Worm (Caenorhabditis elegans) whole organism, L1 larva: Measurements from ENCODE around the gene nas-8.

Experiments used
- C04F5.9 ChIP-seq: sonication (generic microtip); optimal IDR thresholded peaks from 2 replicates; lab custom pipeline; 2016; ENCODE audit warnings: missing genetic modification characterization, missing compliant biosample characterization
- C16A3.4 ChIP-seq: fragments of 150-350 bp; optimal IDR thresholded peaks from 2 replicates; lab custom pipeline; 2014; ENCODE audit warnings: missing biosample characterization, missing genetic modification characterization
- C34B4.2 ChIP-seq: sonication (generic microtip); optimal IDR thresholded peaks from 2 replicates; lab custom pipeline; 2017; ENCODE audit warnings: mild to moderate bottlenecking, missing genetic modification characterization, missing compliant biosample characterization
- F16B12.6 ChIP-seq: fragments of 150-350 bp; optimal IDR thresholded peaks from 2 replicates; lab custom pipeline; 2014; ENCODE audit warnings: missing biosample characterization, missing genetic modification characterization
- Y116A8C.19 ChIP-seq: sonication (generic microtip); optimal IDR thresholded peaks from 2 replicates; lab custom pipeline; 2016; ENCODE audit warnings: missing compliant biosample characterization, missing genetic modification characterization, borderline replicate concordance
- alr-1 ChIP-seq: fragments of 200-800 bp; sonication (Bioruptor generic); optimal IDR thresholded peaks from 2 replicates; lab custom pipeline; 2018; ENCODE audit warnings: borderline replicate concordance, mild to moderate bottlenecking, missing genetic modification characterization, missing compliant biosample characterization
- ceh-8 ChIP-seq: fragments of 200-800 bp; sonication (Bioruptor generic); optimal IDR thresholded peaks from 2 replicates; lab custom pipeline; 2018; ENCODE audit warnings: mild to moderate bottlenecking, missing genetic modification characterization, moderate library complexity, missing compliant biosample characterization
- ceh-88 ChIP-seq: fragments of 200-800 bp; sonication (Bioruptor generic); IDR thresholded peaks from 2 replicates; pipeline ENCODE4 v1.3.6; 2022; ENCODE audit warnings: missing genetic modification characterization, missing compliant biosample characterization
- dpl-1 ChIP-seq, 3 experiments: fragments of 150-350 bp in 2 of 3; sonication (generic microtip) in 1 of 3; optimal IDR thresholded peaks; 2 replicates each; lab custom pipeline; 2014 to 2017; ENCODE audit warnings: missing biosample characterization in 3 of 3, missing genetic modification characterization in 3 of 3, missing genetic modification reagents in 3 of 3
- efl-1 ChIP-seq, 4 experiments: fragments of 150-350 bp; optimal IDR thresholded peaks in 3 of 4; peaks in 1 of 4; 1 replicate in 1 of 4; 2 replicates in 3 of 4; lab custom pipeline; 2014; ENCODE audit warnings: missing biosample characterization in 2 of 4, missing genetic modification characterization in 2 of 4, missing genetic modification reagents in 2 of 4
- efl-3 ChIP-seq: fragments of 200-800 bp; sonication (Bioruptor generic); optimal IDR thresholded peaks from 2 replicates; lab custom pipeline; 2018; ENCODE audit warnings: mild to moderate bottlenecking, missing genetic modification characterization, missing compliant biosample characterization
- elt-2 ChIP-seq: sonication (generic microtip); optimal IDR thresholded peaks from 2 replicates; lab custom pipeline; 2016; ENCODE audit warnings: missing genetic modification characterization, mild to moderate bottlenecking, inconsistent platforms, missing compliant biosample characterization, missing genetic modification reagents
- ets-5 ChIP-seq: fragments of 200-800 bp; sonication (Bioruptor generic); IDR thresholded peaks from 2 replicates; pipeline ENCODE4 v1.3.6; 2022; ENCODE audit warnings: missing genetic modification characterization, missing compliant biosample characterization
- fkh-8 ChIP-seq: sonication (generic microtip); optimal IDR thresholded peaks from 2 replicates; lab custom pipeline; 2016; ENCODE audit warnings: mild to moderate bottlenecking, missing genetic modification characterization, missing compliant biosample characterization
- hlh-4 ChIP-seq: sonication (generic microtip); optimal IDR thresholded peaks from 2 replicates; lab custom pipeline; 2016; ENCODE audit warnings: mild to moderate bottlenecking, missing genetic modification characterization, missing compliant biosample characterization
- lin-14 ChIP-seq: fragments of 200-800 bp; sonication (Bioruptor generic); optimal IDR thresholded peaks from 2 replicates; lab custom pipeline; 2018; ENCODE audit warnings: mild to moderate bottlenecking, missing genetic modification characterization, moderate library complexity, missing compliant biosample characterization
- lin-15B ChIP-seq: fragments of 150-350 bp; sonication (generic microtip); optimal IDR thresholded peaks from 3 replicates; lab custom pipeline; 2014; ENCODE audit warnings: missing biosample characterization, missing genetic modification characterization
- lin-35 ChIP-seq, 2 experiments: fragments of 150-350 bp; optimal IDR thresholded peaks; 2 replicates each; lab custom pipeline; 2014; ENCODE audit warnings: missing biosample characterization in 2 of 2, missing genetic modification characterization in 2 of 2, missing genetic modification reagents in 2 of 2
- lin-39 ChIP-seq: fragments of 150-350 bp; optimal IDR thresholded peaks from 2 replicates; lab custom pipeline; 2014; ENCODE audit warnings: missing biosample characterization, missing genetic modification reagents, missing genetic modification characterization
- lir-3 ChIP-seq: sonication (generic microtip); optimal IDR thresholded peaks from 2 replicates; lab custom pipeline; 2016; ENCODE audit warnings: mild to moderate bottlenecking, missing genetic modification characterization, moderate library complexity, missing compliant biosample characterization; ENCODE audit not compliant: poor library complexity
- lsy-2 ChIP-seq, 2 experiments: fragments of 150-350 bp; optimal IDR thresholded peaks; 2 replicates each; lab custom pipeline; 2014; ENCODE audit warnings: missing biosample characterization in 2 of 2, missing genetic modification characterization in 2 of 2
- mab-9 ChIP-seq: fragments of 200-800 bp; sonication (Bioruptor generic); IDR thresholded peaks from 2 replicates; pipeline ENCODE4 v1.3.6; 2022; ENCODE audit warnings: missing genetic modification reagents, missing genetic modification characterization, missing compliant biosample characterization
- mef-2 ChIP-seq: fragments of 150-350 bp; optimal IDR thresholded peaks from 2 replicates; lab custom pipeline; 2014; ENCODE audit warnings: missing biosample characterization, missing genetic modification characterization
- nhr-20 ChIP-seq: sonication (generic microtip); optimal IDR thresholded peaks from 2 replicates; lab custom pipeline; 2016; ENCODE audit warnings: mild to moderate bottlenecking, missing genetic modification characterization, missing compliant biosample characterization
- nhr-47 ChIP-seq: sonication (generic microtip); optimal IDR thresholded peaks from 2 replicates; lab custom pipeline; 2016; ENCODE audit warnings: mild to moderate bottlenecking, missing genetic modification characterization, moderate library complexity, missing compliant biosample characterization
- nhr-71 ChIP-seq: sonication (generic microtip); optimal IDR thresholded peaks from 2 replicates; lab custom pipeline; 2016; ENCODE audit warnings: mild to moderate bottlenecking, missing genetic modification characterization, moderate library complexity, missing compliant biosample characterization
- nhr-77 ChIP-seq: fragments of 150-350 bp; optimal IDR thresholded peaks from 2 replicates; lab custom pipeline; 2014; ENCODE audit warnings: missing biosample characterization, missing genetic modification characterization
- nhr-90 ChIP-seq: sonication (generic microtip); optimal IDR thresholded peaks from 2 replicates; lab custom pipeline; 2016; ENCODE audit warnings: mild to moderate bottlenecking, missing genetic modification characterization, missing compliant biosample characterization; ENCODE audit not compliant: poor library complexity
- pag-3 ChIP-seq: sonication (generic microtip); optimal IDR thresholded peaks from 2 replicates; lab custom pipeline; 2017; ENCODE audit warnings: missing genetic modification characterization, mild to moderate bottlenecking, missing compliant biosample characterization, antibody characterized with exemption, borderline replicate concordance; ENCODE audit not compliant: insufficient read depth
- pax-3 ChIP-seq: fragments of 200-800 bp; sonication (Bioruptor generic); optimal IDR thresholded peaks from 2 replicates; lab custom pipeline; 2018; ENCODE audit warnings: mild to moderate bottlenecking, missing genetic modification characterization, moderate library complexity, missing compliant biosample characterization
- rnt-1 ChIP-seq: sonication (generic microtip); optimal IDR thresholded peaks from 2 replicates; lab custom pipeline; 2016; ENCODE audit warnings: mild to moderate bottlenecking, missing genetic modification characterization, moderate library complexity, missing compliant biosample characterization
- snpc-4 ChIP-seq: fragments of 150-350 bp; optimal IDR thresholded peaks from 2 replicates; lab custom pipeline; 2014; ENCODE audit warnings: missing biosample characterization, missing genetic modification characterization
- snu-23 ChIP-seq: sonication (generic microtip); optimal IDR thresholded peaks from 2 replicates; lab custom pipeline; 2016; ENCODE audit warnings: missing genetic modification characterization, missing compliant biosample characterization
- sup-37 ChIP-seq: fragments of 200-800 bp; sonication (Bioruptor generic); optimal IDR thresholded peaks from 2 replicates; lab custom pipeline; 2018; ENCODE audit warnings: mild to moderate bottlenecking, missing genetic modification characterization, missing compliant biosample characterization
- swsn-7 ChIP-seq: sonication (generic microtip); optimal IDR thresholded peaks from 2 replicates; lab custom pipeline; 2016; ENCODE audit warnings: missing genetic modification characterization, missing compliant biosample characterization
- tbx-2 ChIP-seq: sonication (generic microtip); optimal IDR thresholded peaks from 2 replicates; lab custom pipeline; 2016; ENCODE audit warnings: missing genetic modification characterization, missing compliant biosample characterization
- tlp-1 ChIP-seq: fragments of 150-350 bp; optimal IDR thresholded peaks from 2 replicates; lab custom pipeline; 2014; ENCODE audit warnings: missing biosample characterization, missing genetic modification characterization
- unc-130 ChIP-seq: fragments of 150-350 bp; optimal IDR thresholded peaks from 2 replicates; lab custom pipeline; 2017; ENCODE audit warnings: missing biosample characterization, missing genetic modification characterization, inconsistent platforms
- unc-30 ChIP-seq: sonication (generic microtip); optimal IDR thresholded peaks from 2 replicates; lab custom pipeline; 2017; ENCODE audit warnings: missing biosample characterization, missing genetic modification characterization
- vab-15 ChIP-seq: sonication (generic microtip); optimal IDR thresholded peaks from 2 replicates; lab custom pipeline; 2017; ENCODE audit warnings: missing genotype, mild to moderate bottlenecking, missing genetic modification characterization, missing compliant biosample characterization
- ztf-11 ChIP-seq, 2 experiments: sonication (generic microtip); optimal IDR thresholded peaks; 2 replicates each; lab custom pipeline; 2016 to 2017; ENCODE audit warnings: missing genetic modification characterization in 2 of 2, missing biosample characterization in 1 of 2, missing compliant biosample characterization in 1 of 2

The nas-8 gene

ce11 chrIV:7133140-7133539, 18.4 kb downstream of the nas-8 start, which contains the start of gene cyn-12:
Gene cyn-12 (minus strand): TSS chrIV:7133217.
- TF ChIP-seq ceh-8 (GFP tag; lab: Kevin White, UChicago) (no peak), vab-15 (tag; lab: Kevin White, UChicago) (no peak), snpc-4 (tag; lab: Kevin White, UChicago) (no peak), lir-3 (tag; lab: Kevin White, UChicago) (no peak), tbx-2 (tag; lab: Kevin White, UChicago) (peak; percentile 6), rnt-1 (no peak), fkh-8 (tag; lab: Kevin White, UChicago) (no peak), swsn-7 (tag; lab: Kevin White, UChicago) (peak; percentile 31), elt-2 (no peak), F16B12.6 (peak; percentile 85), unc-130 (tag; lab: Kevin White, UChicago) (peak; percentile 52), unc-30 (tag; lab: Kevin White, UChicago) (no peak), lin-14 (GFP tag; lab: Kevin White, UChicago) (peak; percentile 11), nhr-71 (peak; percentile 56), snu-23 (GFP tag; lab: Kevin White, UChicago) (peak; percentile 55), tlp-1 (tag; lab: Kevin White, UChicago) (no peak), nhr-90 (tag; lab: Kevin White, UChicago) (no peak), lsy-2 (tag; optimal IDR thresholded peaks at IDR 0.05; lab: Kevin White, UChicago) (peak; percentile 41 to 55), efl-1 (optimal IDR thresholded peaks at IDR 0.05; lab: Kevin White, UChicago) (peak; percentile 15 to 52), efl-1 (GFP tag; optimal IDR thresholded peaks at IDR 0.05 in 1 of 2; lab: Kevin White, UChicago) (peak; percentile 52 to 93), nhr-20 (tag; lab: Kevin White, UChicago) (peak; percentile 38), nhr-47 (tag; lab: Kevin White, UChicago) (peak; percentile 52), lin-15B (tag; lab: Kevin White, UChicago) (peak; percentile 7), mef-2 (no peak), mab-9 (GFP tag; lab: Robert Waterston, UW) (no peak), lin-35 (GFP tag; optimal IDR thresholded peaks at IDR 0.05; lab: Kevin White, UChicago) (peak; percentile 19 to 46), dpl-1 (GFP tag; optimal IDR thresholded peaks at IDR 0.05; lab: Kevin White, UChicago) (peak in 2 of 3 experiments; percentile 48 to 58), ets-5 (GFP tag; lab: Robert Waterston, UW) (no peak), Y116A8C.19 (tag; lab: Kevin White, UChicago) (no peak), lin-39 (tag; lab: Kevin White, UChicago) (no peak)

ce11 chrIV:7133983-7134382, 19.3 kb downstream of the nas-8 start, which contains the start of gene mutd-1:
Gene mutd-1 (minus strand): TSS chrIV:7134083.
- TF ChIP-seq swsn-7 (tag; lab: Kevin White, UChicago): no peak
- TF ChIP-seq C04F5.9 (tag; lab: Kevin White, UChicago): no peak
- TF ChIP-seq efl-3 (GFP tag; lab: Kevin White, UChicago): no peak
- TF ChIP-seq ceh-88 (GFP tag; lab: Robert Waterston, UW): no peak
- TF ChIP-seq pag-3 (tag; lab: Kevin White, UChicago): no peak
- TF ChIP-seq alr-1 (tag; lab: Kevin White, UChicago): no peak
- TF ChIP-seq snpc-4 (tag; lab: Kevin White, UChicago): no peak
- TF ChIP-seq nhr-77 (tag; lab: Kevin White, UChicago): no peak
- no peak for TF ChIP-seq mef-2
- TF ChIP-seq sup-37 (GFP tag; lab: Kevin White, UChicago): no peak
- no peak for TF ChIP-seq C16A3.4
- TF ChIP-seq C34B4.2 (tag; lab: Kevin White, UChicago): no peak
- no peak for TF ChIP-seq ztf-11 (tag; optimal IDR thresholded peaks at IDR 0.05; lab: Kevin White, UChicago)
- no peak for TF ChIP-seq dpl-1 (GFP tag; optimal IDR thresholded peaks at IDR 0.05; lab: Kevin White, UChicago)
- TF ChIP-seq tbx-2 (tag; lab: Kevin White, UChicago): no peak
- no peak for TF ChIP-seq pax-3 (tag; lab: Kevin White, UChicago)
- TF ChIP-seq hlh-4: no peak
- TF ChIP-seq tlp-1 (tag; lab: Kevin White, UChicago): no peak
